Worm (Caenorhabditis elegans) whole organism, L1 larva: ENCODE results near the gene his-71.

Source experiments
- C16A3.4 ChIP-seq: fragments of 150-350 bp; optimal IDR thresholded peaks from 2 replicates; lab custom pipeline; 2014; ENCODE audit warnings: missing biosample characterization, missing genetic modification characterization
- aha-1 ChIP-seq: fragments of 150-350 bp; optimal IDR thresholded peaks from 2 replicates; lab custom pipeline; 2014; ENCODE audit warnings: missing biosample characterization, missing genetic modification characterization
- alr-1 ChIP-seq: fragments of 200-800 bp; sonication (Bioruptor generic); optimal IDR thresholded peaks from 2 replicates; lab custom pipeline; 2018; ENCODE audit warnings: borderline replicate concordance, mild to moderate bottlenecking, missing genetic modification characterization, missing compliant biosample characterization
- ceh-63 ChIP-seq: fragments of 200-800 bp; sonication (Bioruptor generic); optimal IDR thresholded peaks from 2 replicates; lab custom pipeline; 2018; ENCODE audit warnings: mild to moderate bottlenecking, missing genetic modification characterization, missing compliant biosample characterization
- ceh-82 ChIP-seq, 3 experiments: fragments of 150-350 bp in 1 of 3; sonication (generic microtip) in 2 of 3; optimal IDR thresholded peaks; 2 replicates each; lab custom pipeline; 2014 to 2017; ENCODE audit warnings: missing biosample characterization in 3 of 3, missing genetic modification characterization in 3 of 3
- ceh-88 ChIP-seq: fragments of 200-800 bp; sonication (Bioruptor generic); IDR thresholded peaks from 2 replicates; pipeline ENCODE4 v1.3.6; 2022; ENCODE audit warnings: missing genetic modification characterization, missing compliant biosample characterization
- ceh-90 ChIP-seq: sonication (generic microtip); optimal IDR thresholded peaks from 2 replicates; lab custom pipeline; 2016; ENCODE audit warnings: missing genetic modification characterization, missing compliant biosample characterization
- ces-1 ChIP-seq: fragments of 150-350 bp; optimal IDR thresholded peaks from 2 replicates; lab custom pipeline; 2014; ENCODE audit warnings: missing biosample characterization, missing genetic modification reagents, missing genetic modification characterization
- dsc-1 ChIP-seq: sonication (generic microtip); optimal IDR thresholded peaks from 2 replicates; lab custom pipeline; 2016; ENCODE audit warnings: mild to moderate bottlenecking, missing genetic modification characterization, missing compliant biosample characterization
- efl-1 ChIP-seq, 4 experiments: fragments of 150-350 bp; optimal IDR thresholded peaks in 3 of 4; peaks in 1 of 4; 1 replicate in 1 of 4; 2 replicates in 3 of 4; lab custom pipeline; 2014; ENCODE audit warnings: missing biosample characterization in 2 of 4, missing genetic modification characterization in 2 of 4, missing genetic modification reagents in 2 of 4
- efl-3 ChIP-seq: fragments of 200-800 bp; sonication (Bioruptor generic); optimal IDR thresholded peaks from 2 replicates; lab custom pipeline; 2018; ENCODE audit warnings: mild to moderate bottlenecking, missing genetic modification characterization, missing compliant biosample characterization
- elt-2 ChIP-seq: sonication (generic microtip); optimal IDR thresholded peaks from 2 replicates; lab custom pipeline; 2016; ENCODE audit warnings: missing genetic modification characterization, mild to moderate bottlenecking, inconsistent platforms, missing compliant biosample characterization, missing genetic modification reagents
- elt-3 ChIP-seq, 6 experiments: fragments of 150-350 bp in 1 of 6; sonication (generic microtip); optimal IDR thresholded peaks; 2 replicates each; lab custom pipeline; 2017 to 2018; ENCODE audit warnings: missing biosample characterization in 6 of 6, missing genetic modification characterization in 6 of 6, inconsistent platforms in 1 of 6
- fkh-8 ChIP-seq: sonication (generic microtip); optimal IDR thresholded peaks from 2 replicates; lab custom pipeline; 2016; ENCODE audit warnings: mild to moderate bottlenecking, missing genetic modification characterization, missing compliant biosample characterization
- grh-1 ChIP-seq: fragments of 200-800 bp; sonication (Bioruptor generic); IDR thresholded peaks from 2 replicates; pipeline ENCODE4 v1.3.6; 2022; ENCODE audit warnings: missing genetic modification reagents, missing genetic modification characterization, missing compliant biosample characterization
- hlh-17 ChIP-seq: fragments of 200-800 bp; sonication (Bioruptor generic); optimal IDR thresholded peaks from 2 replicates; lab custom pipeline; 2018; ENCODE audit warnings: missing genetic modification characterization, mild to moderate bottlenecking, missing compliant biosample characterization, moderate library complexity, borderline replicate concordance
- hpl-2 ChIP-seq: fragments of 150-350 bp; optimal IDR thresholded peaks from 2 replicates; lab custom pipeline; 2014; ENCODE audit warnings: missing biosample characterization, missing genetic modification reagents, missing genetic modification characterization
- isw-1 ChIP-seq: fragments of 200-800 bp; sonication (Bioruptor generic); IDR thresholded peaks from 2 replicates; pipeline ENCODE4 v1.3.6; 2022; ENCODE audit warnings: missing genetic modification characterization, missing compliant biosample characterization
- lin-14 ChIP-seq: fragments of 200-800 bp; sonication (Bioruptor generic); optimal IDR thresholded peaks from 2 replicates; lab custom pipeline; 2018; ENCODE audit warnings: mild to moderate bottlenecking, missing genetic modification characterization, moderate library complexity, missing compliant biosample characterization
- lin-15B ChIP-seq: fragments of 150-350 bp; sonication (generic microtip); optimal IDR thresholded peaks from 3 replicates; lab custom pipeline; 2014; ENCODE audit warnings: missing biosample characterization, missing genetic modification characterization
- lin-35 ChIP-seq, 2 experiments: fragments of 150-350 bp; optimal IDR thresholded peaks; 2 replicates each; lab custom pipeline; 2014; ENCODE audit warnings: missing biosample characterization in 2 of 2, missing genetic modification characterization in 2 of 2, missing genetic modification reagents in 2 of 2
- lin-39 ChIP-seq: fragments of 150-350 bp; optimal IDR thresholded peaks from 2 replicates; lab custom pipeline; 2014; ENCODE audit warnings: missing biosample characterization, missing genetic modification reagents, missing genetic modification characterization
- lir-3 ChIP-seq: sonication (generic microtip); optimal IDR thresholded peaks from 2 replicates; lab custom pipeline; 2016; ENCODE audit warnings: mild to moderate bottlenecking, missing genetic modification characterization, moderate library complexity, missing compliant biosample characterization; ENCODE audit not compliant: poor library complexity
- mab-9 ChIP-seq: fragments of 200-800 bp; sonication (Bioruptor generic); IDR thresholded peaks from 2 replicates; pipeline ENCODE4 v1.3.6; 2022; ENCODE audit warnings: missing genetic modification reagents, missing genetic modification characterization, missing compliant biosample characterization
- mdl-1 ChIP-seq, 2 experiments: fragments of 150-350 bp; optimal IDR thresholded peaks; 2 replicates each; lab custom pipeline; 2014 to 2017; ENCODE audit warnings: missing biosample characterization in 2 of 2, missing genetic modification characterization in 2 of 2, inconsistent platforms in 1 of 2
- nhr-20 ChIP-seq: sonication (generic microtip); optimal IDR thresholded peaks from 2 replicates; lab custom pipeline; 2016; ENCODE audit warnings: mild to moderate bottlenecking, missing genetic modification characterization, missing compliant biosample characterization
- nhr-71 ChIP-seq: sonication (generic microtip); optimal IDR thresholded peaks from 2 replicates; lab custom pipeline; 2016; ENCODE audit warnings: mild to moderate bottlenecking, missing genetic modification characterization, moderate library complexity, missing compliant biosample characterization
- nhr-76 ChIP-seq: sonication (generic microtip); optimal IDR thresholded peaks from 2 replicates; lab custom pipeline; 2017; ENCODE audit warnings: missing biosample characterization, missing genetic modification characterization
- nhr-77 ChIP-seq: fragments of 150-350 bp; optimal IDR thresholded peaks from 2 replicates; lab custom pipeline; 2014; ENCODE audit warnings: missing biosample characterization, missing genetic modification characterization
- nhr-85 ChIP-seq: sonication (generic microtip); peaks from one replicate; lab custom pipeline; 2016; ENCODE audit warnings: missing genetic modification characterization, inconsistent platforms, missing compliant biosample characterization
- rnt-1 ChIP-seq: sonication (generic microtip); optimal IDR thresholded peaks from 2 replicates; lab custom pipeline; 2016; ENCODE audit warnings: mild to moderate bottlenecking, missing genetic modification characterization, moderate library complexity, missing compliant biosample characterization
- snu-23 ChIP-seq: sonication (generic microtip); optimal IDR thresholded peaks from 2 replicates; lab custom pipeline; 2016; ENCODE audit warnings: missing genetic modification characterization, missing compliant biosample characterization
- tbx-2 ChIP-seq: sonication (generic microtip); optimal IDR thresholded peaks from 2 replicates; lab custom pipeline; 2016; ENCODE audit warnings: missing genetic modification characterization, missing compliant biosample characterization
- tlp-1 ChIP-seq: fragments of 150-350 bp; optimal IDR thresholded peaks from 2 replicates; lab custom pipeline; 2014; ENCODE audit warnings: missing biosample characterization, missing genetic modification characterization
- unc-30 ChIP-seq: sonication (generic microtip); optimal IDR thresholded peaks from 2 replicates; lab custom pipeline; 2017; ENCODE audit warnings: missing biosample characterization, missing genetic modification characterization
- unc-86 ChIP-seq: sonication (generic microtip); optimal IDR thresholded peaks from 2 replicates; lab custom pipeline; 2016; ENCODE audit warnings: missing genetic modification characterization, missing compliant biosample characterization
- vab-15 ChIP-seq: sonication (generic microtip); optimal IDR thresholded peaks from 2 replicates; lab custom pipeline; 2017; ENCODE audit warnings: missing genotype, mild to moderate bottlenecking, missing genetic modification characterization, missing compliant biosample characterization
- zag-1 ChIP-seq: fragments of 150-350 bp; optimal IDR thresholded peaks from 2 replicates; lab custom pipeline; 2014; ENCODE audit warnings: missing biosample characterization, missing genetic modification characterization
- ztf-11 ChIP-seq, 2 experiments: sonication (generic microtip); optimal IDR thresholded peaks; 2 replicates each; lab custom pipeline; 2016 to 2017; ENCODE audit warnings: missing genetic modification characterization in 2 of 2, missing biosample characterization in 1 of 2, missing compliant biosample characterization in 1 of 2

Gene his-71

DNA sequence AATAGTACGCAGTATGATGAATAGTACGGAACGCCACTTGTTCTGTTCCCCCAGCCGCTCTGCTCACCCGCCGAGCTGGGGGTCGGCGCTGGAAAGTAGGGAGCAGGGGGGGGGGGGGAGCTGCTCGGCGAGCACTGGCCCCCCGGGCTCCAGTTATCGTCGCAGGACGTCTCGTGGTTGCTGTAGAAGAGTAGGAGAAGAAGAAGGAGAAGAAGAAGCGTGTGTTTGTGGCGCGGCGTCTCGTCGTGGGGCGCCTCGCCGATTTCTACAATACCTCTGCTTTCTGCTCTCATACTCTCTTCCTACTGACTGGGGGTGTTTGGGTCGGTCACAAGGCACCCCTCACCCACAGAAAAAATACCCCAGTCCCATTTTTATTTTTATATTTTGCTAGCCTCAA is 35.4 kb upstream of the his-71 start (continued):
- 0 out of 2 replicates have a peak, but pooled peaks have one; percentile 15 for TF ChIP-seq mab-9

DNA sequence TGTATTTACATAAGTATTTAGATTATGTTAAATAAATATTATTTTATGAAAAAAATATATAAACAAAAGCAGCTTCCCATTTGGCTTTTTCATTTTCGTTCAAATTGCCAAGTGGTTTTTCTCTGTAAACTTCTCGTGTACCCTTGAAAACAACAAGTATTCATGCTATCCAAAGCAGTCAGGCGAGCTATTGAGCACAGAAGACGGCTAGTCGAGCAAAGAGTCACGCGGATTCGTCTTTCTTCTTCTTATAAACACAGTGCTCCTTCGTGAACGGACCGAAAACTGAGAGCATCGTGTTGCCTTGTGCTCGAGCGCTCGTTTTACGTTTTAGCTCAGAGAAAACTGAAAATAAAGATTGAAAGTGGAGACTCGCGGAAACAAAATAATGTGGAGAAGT is 34.0 kb upstream of the his-71 start:
- no peak for TF ChIP-seq efl-1 (optimal IDR thresholded peaks at IDR 0.05; lab: Kevin White, UChicago)
- peak in 1 of 2 experiments; percentile 40 for TF ChIP-seq efl-1 (GFP tag; optimal IDR thresholded peaks at IDR 0.05 in 1 of 2; lab: Kevin White, UChicago)
- TF ChIP-seq zag-1 (tag; lab: Kevin White, UChicago), result no peak
- TF ChIP-seq lin-14 (GFP tag; lab: Kevin White, UChicago), result peak; percentile 60
- TF ChIP-seq fkh-8 (tag; lab: Kevin White, UChicago), result peak; percentile 10
- TF ChIP-seq nhr-71, result peak; percentile 28
- TF ChIP-seq rnt-1 (tag; lab: Kevin White, UChicago), result peak; percentile 0
- no peak for TF ChIP-seq mdl-1 (tag; optimal IDR thresholded peaks at IDR 0.05; lab: Kevin White, UChicago)
- TF ChIP-seq, all 84 proteins: peak for 5

DNA sequence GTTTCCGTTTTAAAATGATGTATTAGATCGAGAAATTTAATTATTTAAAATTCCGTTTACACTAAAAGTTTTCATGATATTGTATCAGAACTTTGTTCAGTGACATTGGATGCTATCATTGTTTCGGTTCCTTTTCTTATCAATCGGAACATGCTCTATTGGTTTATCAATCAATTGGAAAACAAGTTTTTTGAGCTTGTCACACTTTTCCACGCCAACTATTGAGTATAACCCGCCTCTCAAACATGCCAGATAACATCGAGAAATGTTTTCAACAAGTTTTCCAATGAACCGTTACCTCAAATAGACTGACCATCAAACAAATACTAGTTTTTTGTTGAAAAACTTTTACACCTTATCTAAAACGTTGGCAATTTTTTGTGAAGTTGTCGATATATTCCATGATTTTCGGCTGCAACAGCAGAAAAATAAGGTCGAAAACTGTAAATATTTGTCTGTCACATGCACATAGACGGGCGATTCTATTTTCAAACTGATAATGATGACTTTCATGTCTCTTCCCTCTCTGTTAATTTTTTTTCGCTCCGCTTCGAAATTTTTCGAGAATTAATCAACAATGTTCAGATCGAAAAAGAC is 32.6 kb upstream of the his-71 start, which contains the start of gene unk-1:
TSS of gene unk-1 (plus strand) at position 577 of the 597 bp plus-strand sequence.
- TF ChIP-seq lin-14 (GFP tag; lab: Kevin White, UChicago) (peak; percentile 12), grh-1 (GFP tag; lab: Robert Waterston, UW) (no peak), ceh-82 (tag; optimal IDR thresholded peaks at IDR 0.05; lab: Kevin White, UChicago) (no peak), nhr-20 (tag; lab: Kevin White, UChicago) (no peak), ces-1 (GFP tag; lab: Kevin White, UChicago) (no peak), ztf-11 (tag; optimal IDR thresholded peaks at IDR 0.05; lab: Kevin White, UChicago) (no peak), nhr-85 (tag; lab: Kevin White, UChicago) (peak; percentile 49), ceh-90 (tag; lab: Kevin White, UChicago) (no peak), elt-2 (tag; lab: Kevin White, UChicago) (peak; percentile 43), lin-35 (GFP tag; optimal IDR thresholded peaks at IDR 0.05; lab: Kevin White, UChicago) (peak in 1 of 2 experiments; percentile 13)
- TF ChIP-seq, all 84 proteins: peak for 4

DNA sequence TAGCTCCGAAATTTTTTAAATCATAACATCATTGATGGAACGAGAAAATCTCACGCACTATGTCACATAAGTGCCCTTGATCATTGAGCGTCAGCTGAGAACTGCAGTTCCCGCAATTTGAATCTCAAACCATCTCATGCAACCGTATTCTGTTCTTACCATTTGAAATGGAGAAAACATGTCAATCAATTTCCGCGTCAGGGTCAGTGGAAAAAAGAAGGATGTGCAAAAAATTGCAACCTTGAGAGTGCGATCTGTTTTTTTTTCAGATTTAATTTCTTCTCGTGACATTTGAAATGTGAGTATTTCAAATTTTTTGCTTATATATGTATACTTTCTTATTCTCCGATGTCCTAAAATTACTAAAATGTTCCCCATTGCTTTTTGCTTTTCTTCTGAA is 28.8 kb upstream of the his-71 start:
- TF ChIP-seq C16A3.4 (tag; lab: Kevin White, UChicago), result no peak
- TF ChIP-seq snu-23 (GFP tag; lab: Kevin White, UChicago), result peak; percentile 37
- peak; percentile 16 for TF ChIP-seq nhr-71
- no peak for TF ChIP-seq nhr-76 (tag; lab: Kevin White, UChicago)
- TF ChIP-seq ceh-63, result no peak
- peak; percentile 22 for TF ChIP-seq nhr-20 (tag; lab: Kevin White, UChicago)
- TF ChIP-seq tlp-1 (tag; lab: Kevin White, UChicago), result no peak
- no peak for TF ChIP-seq alr-1 (tag; lab: Kevin White, UChicago)
- no peak for TF ChIP-seq efl-3 (GFP tag; lab: Kevin White, UChicago)
- peak; percentile 84 for TF ChIP-seq nhr-85 (tag; lab: Kevin White, UChicago)
- no peak for TF ChIP-seq elt-3 (tag; optimal IDR thresholded peaks at IDR 0.05; lab: Kevin White, UChicago)
- TF ChIP-seq vab-15 (tag; lab: Kevin White, UChicago), result no peak
- TF ChIP-seq aha-1 (tag; lab: Kevin White, UChicago), result no peak
- no peak for TF ChIP-seq ceh-88 (GFP tag; lab: Robert Waterston, UW)
- no peak for TF ChIP-seq hpl-2 (GFP tag; lab: Kevin White, UChicago)
- TF ChIP-seq nhr-77 (tag; lab: Kevin White, UChicago), result no peak
- TF ChIP-seq ces-1 (GFP tag; lab: Kevin White, UChicago), result no peak
- TF ChIP-seq dsc-1 (tag; lab: Kevin White, UChicago), result no peak
- TF ChIP-seq isw-1 (GFP tag; lab: Robert Waterston, UW), result no peak
- no peak for TF ChIP-seq unc-30
- TF ChIP-seq lir-3 (tag; lab: Kevin White, UChicago), result no peak
- no peak for TF ChIP-seq unc-86 (tag; lab: Kevin White, UChicago)
- no peak for TF ChIP-seq tbx-2 (tag; lab: Kevin White, UChicago)
- TF ChIP-seq hlh-17, result no peak
- peak; percentile 66 for TF ChIP-seq lin-14 (GFP tag; lab: Kevin White, UChicago)
- no peak for TF ChIP-seq lin-39 (tag; lab: Kevin White, UChicago)
- no peak for TF ChIP-seq lin-15B (tag; lab: Kevin White, UChicago)
- TF ChIP-seq, all 84 proteins: peak for 5
